Worm (Caenorhabditis elegans) whole organism, L4/young adult: ENCODE results near the gene F34D10.9.

Source experiments
- W03F9.2 ChIP-seq: fragments of 150-350 bp; optimal IDR thresholded peaks from 2 replicates; lab custom pipeline; 2014; ENCODE audit warnings: missing biosample characterization, missing genetic modification characterization
- dao-5 ChIP-seq: sonication (generic microtip); optimal IDR thresholded peaks from 2 replicates; lab custom pipeline; 2016; ENCODE audit warnings: missing genotype, missing genetic modification characterization, moderate library complexity, missing compliant biosample characterization
- him-1 ChIP-seq: sonication (generic microtip); optimal IDR thresholded peaks from 2 replicates; lab custom pipeline; 2016; ENCODE audit warnings: missing genotype, missing genetic modification reagents, missing genetic modification characterization, missing compliant biosample characterization

The F34D10.9 gene

ce11 chrIII:3701411-3702310, 27.8 kb downstream of the F34D10.9 start, which contains the start of the genes pdi-1 and C14B1.2:
pdi-1 (minus strand) TSS chrIII:3701461.
C14B1.2 (plus strand) TSS chrIII:3702260.
- TF ChIP-seq W03F9.2 (tag; lab: Kevin White, UChicago) (no peak), him-1 (tag; lab: Kevin White, UChicago) (no peak), dao-5 (tag; lab: Kevin White, UChicago) (no peak)

- TF ChIP-seq him-1 (tag; lab: Kevin White, UChicago): no peak
- TF ChIP-seq W03F9.2 (tag; lab: Kevin White, UChicago): no peak
- no peak for TF ChIP-seq dao-5 (tag; lab: Kevin White, UChicago)
Measured at ce11 chrIII:3699275-3699674, 30.1 kb downstream of the F34D10.9 start, which contains the start of gene cyn-9. cyn-9 (minus strand) TSS chrIII:3699640.

ce11 chrIII:3698366-3698765, 31.1 kb downstream of the F34D10.9 start:
- no peak for TF ChIP-seq him-1 (tag; lab: Kevin White, UChicago)
- TF ChIP-seq W03F9.2 (tag; lab: Kevin White, UChicago): no peak
- TF ChIP-seq dao-5 (tag; lab: Kevin White, UChicago): no peak

ce11 chrIII:3694572-3694971, 34.8 kb downstream of the F34D10.9 start, which contains the start of gene npr-15:
npr-15 (minus strand) TSS chrIII:3694672.
- TF ChIP-seq W03F9.2 (tag; lab: Kevin White, UChicago) (no peak), him-1 (tag; lab: Kevin White, UChicago) (no peak), dao-5 (tag; lab: Kevin White, UChicago) (no peak)

- no peak for TF ChIP-seq him-1 (tag; lab: Kevin White, UChicago)
- TF ChIP-seq dao-5 (tag; lab: Kevin White, UChicago): no peak
Measured at ce11 chrIII:3692516-3692915, 36.9 kb downstream of the F34D10.9 start.

- no peak for TF ChIP-seq W03F9.2 (tag; lab: Kevin White, UChicago)
- no peak for TF ChIP-seq him-1 (tag; lab: Kevin White, UChicago)
- TF ChIP-seq dao-5 (tag; lab: Kevin White, UChicago): no peak
Measured at ce11 chrIII:3682869-3683403, 46.5 kb downstream of the F34D10.9 start.

- TF ChIP-seq him-1 (tag; lab: Kevin White, UChicago): no peak
- TF ChIP-seq dao-5 (tag; lab: Kevin White, UChicago): no peak
- no peak for TF ChIP-seq W03F9.2 (tag; lab: Kevin White, UChicago)
Measured at ce11 chrIII:3681351-3681938, 48.0 kb downstream of the F34D10.9 start.

ce11 chrIII:3679083-3679482, 50.3 kb downstream of the F34D10.9 start:
- TF ChIP-seq W03F9.2 (tag; lab: Kevin White, UChicago) (no peak), dao-5 (tag; lab: Kevin White, UChicago) (no peak)

ce11 chrIII:3677378-3677777, 52.0 kb downstream of the F34D10.9 start:
- TF ChIP-seq him-1 (tag; lab: Kevin White, UChicago) (peak; percentile 92), W03F9.2 (tag; lab: Kevin White, UChicago) (no peak)
